Fruit fly (Drosophila melanogaster) whole organism, embryonic: ENCODE data around the gene aux.
A peak's percentile ranks its signal among the peaks of the same experiment; 100 is the strongest.

ENCODE experiments used
- Aef1 ChIP-seq: fragments of 200-800 bp; sonication (Bioruptor generic); IDR thresholded peaks from 3 replicates; pipeline ENCODE4 v1.3.6; 2022; ENCODE audit warnings: missing biosample characterization, missing genetic modification characterization
- Atf6 ChIP-seq: fragments of 200-800 bp; sonication (Bioruptor generic); IDR thresholded peaks from 2 replicates; pipeline ENCODE4 v1.3.6; 2022; ENCODE audit warnings: missing biosample characterization, missing genetic modification characterization
- B-H1 ChIP-seq: fragments of 200-800 bp; sonication (Bioruptor generic); IDR thresholded peaks from 3 replicates; pipeline ENCODE4 v1.3.6; 2022; ENCODE audit warnings: missing biosample characterization, missing genetic modification characterization
- Bteb2 ChIP-seq: fragments of 200-800 bp; sonication (Bioruptor generic); optimal IDR thresholded peaks from 2 replicates; lab custom pipeline; 2016; ENCODE audit warnings: missing biosample characterization, missing genetic modification characterization
- CG1233 ChIP-seq: fragments of 200-800 bp; sonication (Bioruptor generic); optimal IDR thresholded peaks from 4 replicates; lab custom pipeline; 2018; ENCODE audit warnings: missing biosample characterization, mild to moderate bottlenecking, missing genetic modification characterization
- CG15601 ChIP-seq: fragments of 200-800 bp; sonication (Bioruptor generic); optimal IDR thresholded peaks from 3 replicates; lab custom pipeline; 2019; ENCODE audit warnings: missing biosample characterization, mild to moderate bottlenecking, missing genetic modification characterization, moderate library complexity
- CG1603 ChIP-seq: fragments of 200-800 bp; sonication (Bioruptor generic); optimal IDR thresholded peaks from 2 replicates; lab custom pipeline; 2019; ENCODE audit warnings: missing biosample characterization, mild to moderate bottlenecking, missing genetic modification characterization, moderate library complexity
- CG17361 ChIP-seq: fragments of 200-800 bp; sonication (Bioruptor generic); IDR thresholded peaks from 3 replicates; pipeline ENCODE4 v1.3.6; 2022; ENCODE audit warnings: missing biosample characterization, missing genetic modification characterization
- CG18619 ChIP-seq: fragments of 200-800 bp; sonication (Bioruptor generic); optimal IDR thresholded peaks from 3 replicates; lab custom pipeline; 2017; ENCODE audit warnings: missing biosample characterization, mild to moderate bottlenecking, missing genetic modification characterization
- CG2116 ChIP-seq: fragments of 200-800 bp; sonication (Bioruptor generic); optimal IDR thresholded peaks from 3 replicates; lab custom pipeline; 2018; ENCODE audit warnings: missing biosample characterization, mild to moderate bottlenecking, missing genetic modification characterization
- CG2199 ChIP-seq: fragments of 200-800 bp; sonication (Bioruptor generic); IDR thresholded peaks from 3 replicates; pipeline ENCODE4 v1.3.6; 2022; ENCODE audit warnings: missing biosample characterization, missing genetic modification characterization
- CG32532 ChIP-seq: fragments of 200-800 bp; sonication (Bioruptor generic); IDR thresholded peaks from 2 replicates; pipeline ENCODE4 v1.3.6; 2022; ENCODE audit warnings: missing biosample characterization, missing genetic modification characterization
- CG34376 ChIP-seq: fragments of 200-800 bp; sonication (Bioruptor generic); optimal IDR thresholded peaks from 2 replicates; lab custom pipeline; 2018; ENCODE audit warnings: missing biosample characterization, mild to moderate bottlenecking, missing genetic modification characterization
- CG6254 ChIP-seq: fragments of 200-800 bp; sonication (Bioruptor generic); optimal IDR thresholded peaks from 3 replicates; lab custom pipeline; 2017; ENCODE audit warnings: mild to moderate bottlenecking, missing biosample characterization, missing genetic modification reagents, missing genetic modification characterization
- CG6272 ChIP-seq: fragments of 200-800 bp; sonication (Bioruptor generic); IDR thresholded peaks from 2 replicates; pipeline ENCODE4 v1.3.6; 2022; ENCODE audit warnings: missing biosample characterization, missing genetic modification characterization
- CG6791 ChIP-seq: fragments of 200-800 bp; sonication (Bioruptor generic); IDR thresholded peaks from 3 replicates; pipeline ENCODE4 v1.3.6; 2022; ENCODE audit warnings: missing biosample characterization, missing genetic modification characterization; ENCODE audit not compliant: partially characterized antibody
- CG7963 ChIP-seq: fragments of 200-800 bp; sonication (Bioruptor generic); IDR thresholded peaks from 3 replicates; pipeline ENCODE4 v1.3.6; 2022; ENCODE audit warnings: missing biosample characterization, missing genetic modification characterization; ENCODE audit not compliant: partially characterized antibody
- CG8281 ChIP-seq: fragments of 200-800 bp; sonication (Bioruptor generic); optimal IDR thresholded peaks from 2 replicates; lab custom pipeline; 2018; ENCODE audit warnings: missing biosample characterization, mild to moderate bottlenecking, missing genetic modification characterization, moderate library complexity
- CG8478 ChIP-seq: fragments of >200 bp; optimal IDR thresholded peaks from 2 replicates; lab custom pipeline; 2018
- CG8944 ChIP-seq: fragments of 200-800 bp; sonication (Bioruptor generic); optimal IDR thresholded peaks from 3 replicates; lab custom pipeline; 2016; ENCODE audit warnings: missing biosample characterization, missing genetic modification characterization
- CG9437 ChIP-seq: fragments of 200-800 bp; sonication (Bioruptor generic); optimal IDR thresholded peaks from 2 replicates; lab custom pipeline; 2018; ENCODE audit warnings: missing biosample characterization, mild to moderate bottlenecking, missing genetic modification characterization
- CTCF ChIP-seq: fragments of 200-800 bp; sonication (Bioruptor generic); optimal IDR thresholded peaks from 2 replicates; lab custom pipeline; 2017; ENCODE audit warnings: missing biosample characterization, mild to moderate bottlenecking, missing genetic modification characterization, moderate library complexity
- D19B ChIP-seq: fragments of 200-800 bp; sonication (Bioruptor generic); optimal IDR thresholded peaks from 2 replicates; lab custom pipeline; 2017; ENCODE audit warnings: missing biosample characterization, mild to moderate bottlenecking, missing genetic modification characterization
- Deaf1 ChIP-seq: fragments of 200-800 bp; optimal IDR thresholded peaks from 3 replicates; lab custom pipeline; 2019; ENCODE audit warnings: missing biosample characterization, mild to moderate bottlenecking, missing genetic modification characterization, moderate library complexity
- Dip3 ChIP-seq: fragments of 200-800 bp; sonication (Bioruptor generic); optimal IDR thresholded peaks from 3 replicates; lab custom pipeline; 2016; ENCODE audit warnings: missing biosample characterization, missing genetic modification characterization
- E2f1 ChIP-seq: fragments of 200-800 bp; sonication (Bioruptor generic); IDR thresholded peaks from 2 replicates; pipeline ENCODE4 v1.3.6; 2022; ENCODE audit warnings: missing biosample characterization, missing genetic modification characterization
- H2.0 ChIP-seq: fragments of 200-800 bp; sonication (Bioruptor generic); IDR thresholded peaks from 2 replicates; pipeline ENCODE4 v1.3.6; 2022; ENCODE audit warnings: missing biosample characterization, missing genetic modification characterization
- Meics ChIP-seq: fragments of 200-800 bp; sonication (Bioruptor generic); optimal IDR thresholded peaks from 2 replicates; lab custom pipeline; 2017; ENCODE audit warnings: missing biosample characterization, mild to moderate bottlenecking, missing genetic modification characterization
- Nf-YC ChIP-seq: fragments of 200-800 bp; optimal IDR thresholded peaks from 3 replicates; lab custom pipeline; 2019; ENCODE audit warnings: missing biosample characterization, mild to moderate bottlenecking, missing genetic modification characterization, moderate library complexity
- NfI ChIP-seq: fragments of 200-800 bp; sonication (Bioruptor generic); optimal IDR thresholded peaks from 3 replicates; lab custom pipeline; 2018; ENCODE audit warnings: missing biosample characterization, mild to moderate bottlenecking, missing genetic modification characterization, moderate library complexity
- Spps ChIP-seq: fragments of 200-800 bp; sonication (Bioruptor generic); optimal IDR thresholded peaks from 2 replicates; lab custom pipeline; 2018; ENCODE audit warnings: missing biosample characterization, mild to moderate bottlenecking, missing genetic modification characterization
- Sry-δ ChIP-seq: fragments of 200-800 bp; sonication (Bioruptor generic); optimal IDR thresholded peaks from 2 replicates; lab custom pipeline; 2016; ENCODE audit warnings: missing biosample characterization, missing genetic modification characterization
- Vsx1 ChIP-seq: fragments of 200-800 bp; sonication (Bioruptor generic); optimal IDR thresholded peaks from 2 replicates; lab custom pipeline; 2017; ENCODE audit warnings: missing biosample characterization, mild to moderate bottlenecking, missing genetic modification characterization, missing genetic modification reagents
- abd-A ChIP-seq: fragments of 200-800 bp; sonication (Bioruptor generic); optimal IDR thresholded peaks from 3 replicates; lab custom pipeline; 2019; ENCODE audit warnings: missing biosample characterization, mild to moderate bottlenecking, missing genetic modification characterization, moderate library complexity
- ash1 ChIP-seq: fragments of 200-800 bp; sonication (Bioruptor generic); optimal IDR thresholded peaks from 2 replicates; lab custom pipeline; 2018; ENCODE audit warnings: missing biosample characterization, mild to moderate bottlenecking, missing genetic modification characterization
- chm ChIP-seq: fragments of 200-800 bp; sonication (Bioruptor generic); IDR thresholded peaks from 2 replicates; pipeline ENCODE4 v1.3.6; 2022; ENCODE audit warnings: missing biosample characterization, missing genetic modification characterization
- crol ChIP-seq: fragments of 200-800 bp; sonication (Bioruptor generic); IDR thresholded peaks from 2 replicates; pipeline ENCODE4 v1.3.6; 2022; ENCODE audit warnings: missing biosample characterization, missing genetic modification characterization
- dpn ChIP-seq, 2 experiments: fragments of 200-800 bp; sonication (Bioruptor generic); optimal IDR thresholded peaks; 3 replicates each; lab custom pipeline; 2016; ENCODE audit warnings: missing biosample characterization in 2 of 2, missing genetic modification characterization in 2 of 2
- fd64A ChIP-seq: fragments of 200-800 bp; sonication (Bioruptor generic); optimal IDR thresholded peaks from 3 replicates; lab custom pipeline; 2018; ENCODE audit warnings: missing biosample characterization, mild to moderate bottlenecking, missing genetic modification characterization
- hb ChIP-seq: fragments of 200-800 bp; sonication (Bioruptor generic); IDR thresholded peaks from 3 replicates; pipeline ENCODE4 v1.3.6; 2022; ENCODE audit warnings: missing biosample characterization, missing genetic modification characterization; ENCODE audit not compliant: partially characterized antibody
- her ChIP-seq: fragments of 200-800 bp; sonication (Bioruptor generic); optimal IDR thresholded peaks from 2 replicates; lab custom pipeline; 2016; ENCODE audit warnings: missing biosample characterization, missing genetic modification characterization
- jing ChIP-seq: fragments of 200-800 bp; sonication (Bioruptor generic); optimal IDR thresholded peaks from 2 replicates; lab custom pipeline; 2018; ENCODE audit warnings: missing biosample characterization, mild to moderate bottlenecking, missing genetic modification characterization
- nom ChIP-seq: fragments of 200-800 bp; sonication (Bioruptor generic); optimal IDR thresholded peaks from 2 replicates; lab custom pipeline; 2017; ENCODE audit warnings: missing biosample characterization, missing genetic modification characterization, mild to moderate bottlenecking, moderate library complexity, missing genetic modification reagents
- pan ChIP-seq, 4 experiments: fragments of >200 bp in 3 of 4; fragments of 200-800 bp in 1 of 4; sonication (Bioruptor generic) in 1 of 4; optimal IDR thresholded peaks in 3 of 4; IDR thresholded peaks in 1 of 4; 2 replicates each; pipeline versions ENCODE4 v1.3.6 to Lab custom; 2017 to 2022; ENCODE audit warnings: missing biosample characterization in 2 of 4, missing genetic modification characterization in 2 of 4, mixed read lengths in 1 of 4
- salm ChIP-seq: fragments of 200-800 bp; sonication (Bioruptor generic); optimal IDR thresholded peaks from 2 replicates; lab custom pipeline; 2018; ENCODE audit warnings: missing biosample characterization, mild to moderate bottlenecking, missing genetic modification characterization
- sr ChIP-seq: fragments of 200-800 bp; sonication (Bioruptor generic); IDR thresholded peaks from 3 replicates; pipeline ENCODE4 v1.3.6; 2022; ENCODE audit warnings: missing biosample characterization, missing genetic modification characterization
- tin ChIP-seq: fragments of 200-800 bp; sonication (Bioruptor generic); optimal IDR thresholded peaks from 3 replicates; lab custom pipeline; 2016; ENCODE audit warnings: missing biosample characterization, missing genetic modification characterization
- toy ChIP-seq: fragments of 200-800 bp; sonication (Bioruptor generic); IDR thresholded peaks from 2 replicates; pipeline ENCODE4 v1.3.6; 2022; ENCODE audit warnings: missing biosample characterization, missing genetic modification characterization
- wek ChIP-seq: fragments of 200-800 bp; sonication (Bioruptor generic); optimal IDR thresholded peaks from 3 replicates; lab custom pipeline; 2018; ENCODE audit warnings: missing biosample characterization, mild to moderate bottlenecking, missing genetic modification characterization, moderate library complexity

Gene aux

DNA sequence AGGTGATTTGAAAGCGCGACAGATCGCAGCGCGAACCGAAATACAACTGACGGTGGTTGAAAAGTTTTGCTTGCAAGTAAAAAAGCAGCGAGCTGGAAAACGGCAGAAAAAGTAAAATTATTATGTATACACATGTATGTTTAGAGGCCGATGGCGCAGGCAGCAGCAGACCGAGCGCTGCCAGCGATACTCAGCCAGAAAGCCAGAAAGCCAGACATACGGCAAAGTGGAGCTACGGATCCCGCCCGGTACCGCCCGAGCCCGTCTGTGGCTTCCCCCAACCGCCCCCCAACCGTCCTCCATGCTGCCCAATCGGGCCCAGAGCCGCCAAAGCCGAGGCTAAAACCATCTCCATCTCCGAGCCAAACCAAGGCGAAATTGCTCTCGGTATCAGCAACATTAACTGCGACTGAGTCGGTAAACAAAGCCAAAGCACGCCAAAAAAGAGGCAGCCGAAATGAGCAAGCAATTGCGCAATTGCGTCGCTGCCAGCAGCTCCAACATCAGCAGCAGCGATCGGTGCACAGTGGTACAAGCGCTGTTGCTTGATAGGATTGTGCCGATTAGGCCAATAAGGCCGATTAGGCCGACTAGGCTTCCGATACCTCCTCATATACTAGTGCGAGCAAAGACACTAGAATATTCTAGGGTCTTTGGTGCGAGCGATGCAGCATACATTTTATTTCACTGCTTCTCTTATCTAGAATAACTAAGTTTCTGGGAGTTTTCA lies 3.8 kb downstream of the aux start, which contains the start of gene CG14636 (continued):
- TF ChIP-seq ash1 (GFP tag; lab: Kevin White, UChicago) (no peak), E2f1 (GFP tag; lab: Robert Waterston, UW) (peak; percentile 74), CG6254 (GFP tag; lab: Kevin White, UChicago) (no peak), hb (GFP tag; lab: Robert Waterston, UW) (peak; percentile 62; the same call in 1 of the 3 replicates), salm (tag; lab: Kevin White, UChicago) (peak; percentile 18), Dip3 (GFP tag; lab: Kevin White, UChicago) (peak; percentile 51), CG8478 (no peak), Deaf1 (tag; lab: Kevin White, UChicago) (peak; percentile 57), toy (GFP tag; lab: Robert Waterston, UW) (0 out of 2 replicates have a peak, but pooled peaks have one; percentile 15), CG6791 (no peak), fd64A (GFP tag; lab: Kevin White, UChicago) (no peak), CG7963 (GFP tag; lab: Robert Waterston, UW) (0 out of 3 replicates have a peak, but pooled peaks have one; percentile 31), Meics (peak; percentile 77), Vsx1 (no peak), dpn (GFP tag; optimal IDR thresholded peaks at IDR 0.05; lab: Kevin White, UChicago) (peak; percentile 73 to 74), pan (optimal IDR thresholded peaks at IDR 0.05; lab: Kevin White, UChicago) (no peak), pan (GFP tag; optimal IDR thresholded peaks at IDR 0.05 in 1 of 2, IDR thresholded peaks at IDR 0.05 in 1 of 2) (peak in 1 of 2 experiments; percentile 86), CG32532 (GFP tag; lab: Robert Waterston, UW) (peak; percentile 82), CG17361 (peak; percentile 54; the same call in 2 of the 3 replicates), tin (GFP tag; lab: Kevin White, UChicago) (peak; percentile 48), CG34376 (GFP tag; lab: Kevin White, UChicago) (peak; percentile 61), Atf6 (GFP tag; lab: Robert Waterston, UW) (peak; percentile 83), Bteb2 (GFP tag; lab: Kevin White, UChicago) (peak; percentile 50), nom (GFP tag; lab: Kevin White, UChicago) (peak; percentile 34), crol (peak; percentile 85), Spps (tag; lab: Kevin White, UChicago) (no peak), D19B (peak; percentile 19), wek (GFP tag; lab: Kevin White, UChicago) (peak; percentile 46), CG9437 (GFP tag; lab: Kevin White, UChicago) (peak; percentile 31), B-H1 (GFP tag; lab: Robert Waterston, UW) (peak; percentile 60), CG2199 (GFP tag; lab: Robert Waterston, UW) (peak; percentile 63; the same call in 2 of the 3 replicates), Aef1 (GFP tag; lab: Robert Waterston, UW) (peak; percentile 53; the same call in 2 of the 3 replicates), CG8944 (GFP tag; lab: Kevin White, UChicago) (peak; percentile 63), CG8281 (tag; lab: Kevin White, UChicago) (peak; percentile 35), H2.0 (peak; percentile 57; the same call in 1 of the 2 replicates), CG15601 (no peak), abd-A (tag; lab: Kevin White, UChicago) (no peak), Sry-δ (GFP tag; lab: Kevin White, UChicago) (peak; percentile 24), NfI (GFP tag; lab: Kevin White, UChicago) (peak; percentile 70), sr (GFP tag; lab: Robert Waterston, UW) (0 out of 3 replicates have a peak, but pooled peaks have one; percentile 28), CG1603 (tag; lab: Kevin White, UChicago) (peak; percentile 61), chm (GFP tag; lab: Robert Waterston, UW) (no peak; the same call in 1 of the 2 replicates), jing (GFP tag; lab: Kevin White, UChicago) (peak; percentile 58), CG2116 (GFP tag; lab: Kevin White, UChicago) (peak; percentile 25), CG6272 (peak; percentile 68), Nf-YC (tag; lab: Kevin White, UChicago) (peak; percentile 75), CG1233 (peak; percentile 48), CG18619 (GFP tag; lab: Kevin White, UChicago) (peak; percentile 62), her (peak; percentile 80), CTCF (GFP tag; lab: Kevin White, UChicago) (peak; percentile 12)
